Fruit fly (Drosophila melanogaster): ENCODE data around the gene CG15642.

DNA sequence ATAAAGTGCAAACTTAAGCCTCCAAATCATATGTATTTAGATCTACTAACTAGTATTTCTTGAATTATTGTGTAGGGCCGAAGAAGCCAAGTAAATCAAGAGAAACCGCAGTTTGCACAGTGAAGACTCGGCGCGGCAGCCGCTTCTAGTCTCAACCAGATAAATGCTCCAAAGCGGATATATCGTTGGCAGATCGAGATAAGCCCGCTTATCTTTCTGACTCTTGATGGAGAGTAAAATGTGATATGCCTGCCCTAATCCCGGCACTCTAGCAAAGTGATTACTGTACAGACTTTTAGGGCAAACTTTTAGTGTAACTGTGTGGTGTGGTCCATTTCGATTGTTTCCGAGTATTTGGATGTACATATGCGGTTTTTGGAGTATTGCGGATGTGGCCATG is 18.7 kb downstream of the CG15642 start:
- no peak for TF ChIP-seq psq (optimal IDR thresholded peaks at IDR 0.05)
- TF ChIP-seq Dll (optimal IDR thresholded peaks at IDR 0.05), result no peak
- TF ChIP-seq EcR (GFP tag; optimal IDR thresholded peaks at IDR 0.05), result no peak
- no peak for TF ChIP-seq CG8478 (optimal IDR thresholded peaks at IDR 0.05)

Measured in whole organism.